Fruit fly (Drosophila melanogaster) S2 (cell line): ENCODE results near the gene CG34429.

Experiments
- CG8478 ChIP-seq: fragments of >200 bp; optimal IDR thresholded peaks from 2 replicates; lab custom pipeline; 2018
- CTCF ChIP-seq, 2 experiments: fragments of >200 bp; optimal IDR thresholded peaks; 2 replicates each; lab custom pipeline; 2018

DNA sequence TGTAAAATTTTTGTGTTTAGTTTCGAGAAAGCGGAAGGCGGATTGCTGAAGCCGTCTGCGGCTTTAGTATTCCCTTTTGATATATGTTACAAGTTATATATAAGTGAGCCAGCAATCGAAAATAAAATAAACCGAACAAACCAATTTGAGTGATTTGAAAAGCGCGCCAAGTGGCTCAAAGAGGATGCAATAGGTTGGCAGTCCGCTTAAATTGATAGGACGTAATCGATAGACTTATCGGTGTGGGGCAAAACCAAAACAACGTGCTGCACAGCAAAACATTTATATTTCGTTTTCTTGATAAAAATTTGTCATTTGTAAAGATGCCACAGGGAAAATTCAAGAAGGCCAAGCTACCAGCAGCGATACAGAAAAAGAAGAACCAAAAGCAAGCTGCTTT, 16.1 kb upstream of the CG34429 start, which contains the start of gene CG11279:
- TF ChIP-seq CG8478 (lab: Kevin White, UChicago) (no peak), CTCF (optimal IDR thresholded peaks at IDR 0.05; lab: Kevin White, UChicago) (no peak)
